Worm (Caenorhabditis elegans): ENCODE results near the gene ZK686.6.

- TF ChIP-seq nhr-237 (tag; optimal IDR thresholded peaks at IDR 0.05) (no peak), sptf-1 (tag; optimal IDR thresholded peaks at IDR 0.05) (no peak), lsy-2 (tag; optimal IDR thresholded peaks at IDR 0.05) (no peak), unc-62 (GFP tag; optimal IDR thresholded peaks at IDR 0.05) (no peak), mab-5 (tag; optimal IDR thresholded peaks at IDR 0.05) (no peak), tbx-8 (GFP tag; optimal IDR thresholded peaks at IDR 0.05) (no peak), snpc-4 (tag; optimal IDR thresholded peaks at IDR 0.05) (no peak), pha-4 (tag; optimal IDR thresholded peaks at IDR 0.05) (no peak), elt-3 (tag; optimal IDR thresholded peaks at IDR 0.05) (no peak), ztf-11 (tag; optimal IDR thresholded peaks at IDR 0.05) (no peak)
Observed at ce11 chrIII:7783354-7783753, 10.6 kb upstream of the ZK686.6 start, which contains the start of gene mab-5.
